Worm (Caenorhabditis elegans) whole organism, L1 larva: ENCODE data around the gene T10B5.8.

ENCODE experiments used
- C04F5.9 ChIP-seq: sonication (generic microtip); optimal IDR thresholded peaks from 2 replicates; lab custom pipeline; 2016; ENCODE audit warnings: missing genetic modification characterization, missing compliant biosample characterization
- C34B4.2 ChIP-seq: sonication (generic microtip); optimal IDR thresholded peaks from 2 replicates; lab custom pipeline; 2017; ENCODE audit warnings: mild to moderate bottlenecking, missing genetic modification characterization, missing compliant biosample characterization
- F16B12.6 ChIP-seq: fragments of 150-350 bp; optimal IDR thresholded peaks from 2 replicates; lab custom pipeline; 2014; ENCODE audit warnings: missing biosample characterization, missing genetic modification characterization
- aly-2 ChIP-seq: fragments of 150-350 bp; optimal IDR thresholded peaks from 2 replicates; lab custom pipeline; 2014; ENCODE audit warnings: missing biosample characterization, missing genetic modification characterization
- ama-1 ChIP-seq: fragments of 150-350 bp; optimal IDR thresholded peaks from 2 replicates; lab custom pipeline; 2014
- blmp-1 ChIP-seq: fragments of 150-350 bp; optimal IDR thresholded peaks from 2 replicates; lab custom pipeline; 2014; ENCODE audit warnings: missing biosample characterization, missing genetic modification characterization
- ceh-63 ChIP-seq: fragments of 200-800 bp; sonication (Bioruptor generic); optimal IDR thresholded peaks from 2 replicates; lab custom pipeline; 2018; ENCODE audit warnings: mild to moderate bottlenecking, missing genetic modification characterization, missing compliant biosample characterization
- ces-1 ChIP-seq: fragments of 150-350 bp; optimal IDR thresholded peaks from 2 replicates; lab custom pipeline; 2014; ENCODE audit warnings: missing biosample characterization, missing genetic modification reagents, missing genetic modification characterization
- dsc-1 ChIP-seq: sonication (generic microtip); optimal IDR thresholded peaks from 2 replicates; lab custom pipeline; 2016; ENCODE audit warnings: mild to moderate bottlenecking, missing genetic modification characterization, missing compliant biosample characterization
- efl-1 ChIP-seq, 4 experiments: fragments of 150-350 bp; optimal IDR thresholded peaks in 3 of 4; peaks in 1 of 4; 1 replicate in 1 of 4; 2 replicates in 3 of 4; lab custom pipeline; 2014; ENCODE audit warnings: missing biosample characterization in 2 of 4, missing genetic modification characterization in 2 of 4, missing genetic modification reagents in 2 of 4
- efl-3 ChIP-seq: fragments of 200-800 bp; sonication (Bioruptor generic); optimal IDR thresholded peaks from 2 replicates; lab custom pipeline; 2018; ENCODE audit warnings: mild to moderate bottlenecking, missing genetic modification characterization, missing compliant biosample characterization
- egl-13 ChIP-seq: sonication (generic microtip); optimal IDR thresholded peaks from 2 replicates; lab custom pipeline; 2016; ENCODE audit warnings: missing genotype, missing genetic modification reagents, missing genetic modification characterization, missing compliant biosample characterization
- elt-2 ChIP-seq: sonication (generic microtip); optimal IDR thresholded peaks from 2 replicates; lab custom pipeline; 2016; ENCODE audit warnings: missing genetic modification characterization, mild to moderate bottlenecking, inconsistent platforms, missing compliant biosample characterization, missing genetic modification reagents
- elt-3 ChIP-seq, 6 experiments: fragments of 150-350 bp in 1 of 6; sonication (generic microtip); optimal IDR thresholded peaks; 2 replicates each; lab custom pipeline; 2017 to 2018; ENCODE audit warnings: missing biosample characterization in 6 of 6, missing genetic modification characterization in 6 of 6, inconsistent platforms in 1 of 6
- fkh-4 ChIP-seq: sonication (generic microtip); optimal IDR thresholded peaks from 2 replicates; lab custom pipeline; 2016; ENCODE audit warnings: missing compliant biosample characterization, missing genetic modification characterization, borderline replicate concordance
- fkh-8 ChIP-seq: sonication (generic microtip); optimal IDR thresholded peaks from 2 replicates; lab custom pipeline; 2016; ENCODE audit warnings: mild to moderate bottlenecking, missing genetic modification characterization, missing compliant biosample characterization
- hlh-4 ChIP-seq: sonication (generic microtip); optimal IDR thresholded peaks from 2 replicates; lab custom pipeline; 2016; ENCODE audit warnings: mild to moderate bottlenecking, missing genetic modification characterization, missing compliant biosample characterization
- irx-1 ChIP-seq: sonication (generic microtip); optimal IDR thresholded peaks from 2 replicates; lab custom pipeline; 2016; ENCODE audit warnings: missing genetic modification characterization, missing compliant biosample characterization
- isw-1 ChIP-seq: fragments of 200-800 bp; sonication (Bioruptor generic); IDR thresholded peaks from 2 replicates; pipeline ENCODE4 v1.3.6; 2022; ENCODE audit warnings: missing genetic modification characterization, missing compliant biosample characterization
- jun-1 ChIP-seq: fragments of 150-350 bp; optimal IDR thresholded peaks from 2 replicates; lab custom pipeline; 2014; ENCODE audit warnings: missing biosample characterization, missing genetic modification reagents, missing genetic modification characterization
- lin-15B ChIP-seq: fragments of 150-350 bp; sonication (generic microtip); optimal IDR thresholded peaks from 3 replicates; lab custom pipeline; 2014; ENCODE audit warnings: missing biosample characterization, missing genetic modification characterization
- lin-35 ChIP-seq, 2 experiments: fragments of 150-350 bp; optimal IDR thresholded peaks; 2 replicates each; lab custom pipeline; 2014; ENCODE audit warnings: missing biosample characterization in 2 of 2, missing genetic modification characterization in 2 of 2, missing genetic modification reagents in 2 of 2
- lin-39 ChIP-seq: fragments of 150-350 bp; optimal IDR thresholded peaks from 2 replicates; lab custom pipeline; 2014; ENCODE audit warnings: missing biosample characterization, missing genetic modification reagents, missing genetic modification characterization
- mab-9 ChIP-seq: fragments of 200-800 bp; sonication (Bioruptor generic); IDR thresholded peaks from 2 replicates; pipeline ENCODE4 v1.3.6; 2022; ENCODE audit warnings: missing genetic modification reagents, missing genetic modification characterization, missing compliant biosample characterization
- mef-2 ChIP-seq: fragments of 150-350 bp; optimal IDR thresholded peaks from 2 replicates; lab custom pipeline; 2014; ENCODE audit warnings: missing biosample characterization, missing genetic modification characterization
- nhr-11 ChIP-seq: fragments of 150-350 bp; optimal IDR thresholded peaks from 2 replicates; lab custom pipeline; 2014; ENCODE audit warnings: missing biosample characterization, missing genetic modification characterization
- nhr-47 ChIP-seq: sonication (generic microtip); optimal IDR thresholded peaks from 2 replicates; lab custom pipeline; 2016; ENCODE audit warnings: mild to moderate bottlenecking, missing genetic modification characterization, moderate library complexity, missing compliant biosample characterization
- nhr-71 ChIP-seq: sonication (generic microtip); optimal IDR thresholded peaks from 2 replicates; lab custom pipeline; 2016; ENCODE audit warnings: mild to moderate bottlenecking, missing genetic modification characterization, moderate library complexity, missing compliant biosample characterization
- nhr-85 ChIP-seq: sonication (generic microtip); peaks from one replicate; lab custom pipeline; 2016; ENCODE audit warnings: missing genetic modification characterization, inconsistent platforms, missing compliant biosample characterization
- nhr-90 ChIP-seq: sonication (generic microtip); optimal IDR thresholded peaks from 2 replicates; lab custom pipeline; 2016; ENCODE audit warnings: mild to moderate bottlenecking, missing genetic modification characterization, missing compliant biosample characterization; ENCODE audit not compliant: poor library complexity
- pax-3 ChIP-seq: fragments of 200-800 bp; sonication (Bioruptor generic); optimal IDR thresholded peaks from 2 replicates; lab custom pipeline; 2018; ENCODE audit warnings: mild to moderate bottlenecking, missing genetic modification characterization, moderate library complexity, missing compliant biosample characterization
- pqm-1 ChIP-seq: sonication (generic microtip); optimal IDR thresholded peaks from 3 replicates; lab custom pipeline; 2017; ENCODE audit warnings: missing biosample characterization, missing genetic modification characterization
- rnt-1 ChIP-seq: sonication (generic microtip); optimal IDR thresholded peaks from 2 replicates; lab custom pipeline; 2016; ENCODE audit warnings: mild to moderate bottlenecking, missing genetic modification characterization, moderate library complexity, missing compliant biosample characterization
- snu-23 ChIP-seq: sonication (generic microtip); optimal IDR thresholded peaks from 2 replicates; lab custom pipeline; 2016; ENCODE audit warnings: missing genetic modification characterization, missing compliant biosample characterization
- sox-4 ChIP-seq: sonication (generic microtip); optimal IDR thresholded peaks from 2 replicates; lab custom pipeline; 2016; ENCODE audit warnings: missing genetic modification characterization, missing compliant biosample characterization
- swsn-7 ChIP-seq: sonication (generic microtip); optimal IDR thresholded peaks from 2 replicates; lab custom pipeline; 2016; ENCODE audit warnings: missing genetic modification characterization, missing compliant biosample characterization
- unc-130 ChIP-seq: fragments of 150-350 bp; optimal IDR thresholded peaks from 2 replicates; lab custom pipeline; 2017; ENCODE audit warnings: missing biosample characterization, missing genetic modification characterization, inconsistent platforms
- xbp-1 ChIP-seq: sonication (generic microtip); optimal IDR thresholded peaks from 2 replicates; lab custom pipeline; 2016; ENCODE audit warnings: missing genetic modification characterization, missing compliant biosample characterization
- zip-4 ChIP-seq: fragments of 200-800 bp; sonication (Bioruptor generic); optimal IDR thresholded peaks from 2 replicates; lab custom pipeline; 2018; ENCODE audit warnings: mild to moderate bottlenecking, missing genetic modification characterization, moderate library complexity, missing compliant biosample characterization
- ztf-11 ChIP-seq, 2 experiments: sonication (generic microtip); optimal IDR thresholded peaks; 2 replicates each; lab custom pipeline; 2016 to 2017; ENCODE audit warnings: missing genetic modification characterization in 2 of 2, missing biosample characterization in 1 of 2, missing compliant biosample characterization in 1 of 2
- ztf-4 ChIP-seq: fragments of 150-350 bp; optimal IDR thresholded peaks from 2 replicates; lab custom pipeline; 2014; ENCODE audit warnings: missing biosample characterization, missing genetic modification characterization

Gene T10B5.8

DNA sequence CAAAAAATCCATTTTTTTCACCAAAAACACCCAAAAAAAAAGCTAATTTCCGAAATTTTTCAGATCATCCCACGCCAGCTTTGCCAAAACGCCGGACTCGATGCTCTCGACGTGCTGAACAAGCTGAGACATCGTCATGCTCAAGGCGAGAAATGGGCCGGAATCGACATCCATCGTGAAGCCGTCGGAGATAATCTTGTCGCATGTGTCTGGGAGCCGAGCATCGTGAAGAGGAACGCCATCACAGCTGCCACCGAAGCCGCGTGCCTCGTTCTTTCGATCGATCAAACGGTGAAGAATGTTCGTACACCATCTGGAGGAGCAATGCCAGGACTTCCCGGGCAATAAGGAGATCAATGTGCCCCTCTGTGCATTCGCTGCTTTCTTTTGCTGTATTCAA, 33.0 kb downstream of the T10B5.8 start:
- TF ChIP-seq lin-39 (tag; lab: Kevin White, UChicago): no peak
- no peak for TF ChIP-seq zip-4 (GFP tag; lab: Kevin White, UChicago)
- no peak for TF ChIP-seq fkh-4 (tag; lab: Kevin White, UChicago)
- TF ChIP-seq elt-3 (tag; optimal IDR thresholded peaks at IDR 0.05; lab: Kevin White, UChicago): no peak
- TF ChIP-seq C04F5.9 (tag; lab: Kevin White, UChicago): no peak
- no peak for TF ChIP-seq ceh-63 (GFP tag; lab: Kevin White, UChicago)
- no peak for TF ChIP-seq efl-1 (optimal IDR thresholded peaks at IDR 0.05; lab: Kevin White, UChicago)
- no peak for TF ChIP-seq efl-1 (GFP tag; optimal IDR thresholded peaks at IDR 0.05 in 1 of 2; lab: Kevin White, UChicago)
- TF ChIP-seq nhr-71 (tag; lab: Kevin White, UChicago): no peak
- no peak for TF ChIP-seq nhr-11
- TF ChIP-seq fkh-8 (tag; lab: Kevin White, UChicago): no peak
- TF ChIP-seq pqm-1 (tag; lab: Kevin White, UChicago): no peak
- TF ChIP-seq blmp-1 (tag; lab: Kevin White, UChicago): no peak

DNA sequence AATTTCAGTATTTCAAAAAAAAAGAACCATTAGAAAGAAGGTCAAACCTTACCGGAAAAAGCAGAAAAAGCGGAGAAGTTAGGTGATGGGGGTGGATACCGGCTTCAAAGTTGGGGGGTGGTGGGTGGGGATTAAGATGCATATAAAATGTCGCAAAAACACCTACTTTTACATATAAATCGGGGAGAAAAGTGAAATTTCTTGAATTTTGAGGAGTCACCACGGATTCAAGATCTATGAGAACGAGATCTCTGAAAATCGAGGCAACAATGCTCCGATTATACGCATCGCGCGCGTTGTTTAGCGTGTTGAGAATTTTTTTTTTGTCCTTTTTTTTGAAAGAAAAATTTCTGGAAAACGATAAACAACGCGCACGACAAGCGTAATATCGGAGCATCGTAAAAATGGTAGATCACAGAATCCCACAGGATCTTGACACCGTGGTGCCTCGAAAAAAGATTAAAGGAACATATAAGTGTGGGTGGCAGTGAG, 33.7 kb downstream of the T10B5.8 start:
- TF ChIP-seq ama-1 (lab: Kevin White, UChicago) (peak; percentile 46), jun-1 (no peak), irx-1 (peak; percentile 27), elt-2 (tag; lab: Kevin White, UChicago) (peak; percentile 16), dsc-1 (peak; percentile 34), sox-4 (tag; lab: Kevin White, UChicago) (no peak), ztf-11 (tag; optimal IDR thresholded peaks at IDR 0.05; lab: Kevin White, UChicago) (peak in 1 of 2 experiments; percentile 11), pax-3 (tag; lab: Kevin White, UChicago) (peak; percentile 59), egl-13 (tag; lab: Kevin White, UChicago) (no peak), ces-1 (GFP tag; lab: Kevin White, UChicago) (no peak), rnt-1 (peak; percentile 32), nhr-47 (tag; lab: Kevin White, UChicago) (peak; percentile 48), efl-1 (optimal IDR thresholded peaks at IDR 0.05; lab: Kevin White, UChicago) (peak; percentile 27 to 35), efl-1 (GFP tag; optimal IDR thresholded peaks at IDR 0.05 in 1 of 2; lab: Kevin White, UChicago) (peak in 1 of 2 experiments; percentile 22), lin-35 (GFP tag; optimal IDR thresholded peaks at IDR 0.05; lab: Kevin White, UChicago) (peak in 1 of 2 experiments; percentile 28), C34B4.2 (tag; lab: Kevin White, UChicago) (no peak), ztf-4 (peak; percentile 65), nhr-90 (tag; lab: Kevin White, UChicago) (peak; percentile 17), aly-2 (tag; lab: Kevin White, UChicago) (peak; percentile 84), mef-2 (tag; lab: Kevin White, UChicago) (no peak), nhr-71 (tag; lab: Kevin White, UChicago) (peak; percentile 37), lin-15B (tag; lab: Kevin White, UChicago) (no peak), nhr-85 (tag; lab: Kevin White, UChicago) (peak; percentile 71)

DNA sequence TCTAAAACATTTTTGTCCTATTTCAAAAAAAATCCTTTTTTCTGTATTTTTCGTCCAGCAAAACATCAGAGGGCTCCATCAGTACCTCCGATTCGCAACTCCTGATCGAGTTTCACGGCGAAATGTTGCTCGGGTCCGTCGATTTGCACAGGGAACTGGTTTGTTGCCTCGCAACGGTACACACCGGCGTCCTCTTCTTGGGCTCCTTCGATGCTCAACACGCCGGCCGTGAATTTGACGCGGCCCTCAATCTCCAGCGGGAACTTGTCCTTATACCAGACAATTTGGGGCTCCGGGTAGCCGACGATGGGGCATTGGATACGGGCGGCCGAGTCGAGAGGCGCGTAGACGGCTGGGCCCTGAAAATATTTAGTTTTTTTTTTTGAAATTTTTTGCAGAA, 36.2 kb downstream of the T10B5.8 start:
- TF ChIP-seq unc-130 (no peak), mef-2 (tag; lab: Kevin White, UChicago) (no peak), lin-15B (tag; lab: Kevin White, UChicago) (no peak), swsn-7 (tag; lab: Kevin White, UChicago) (no peak), elt-2 (tag; lab: Kevin White, UChicago) (no peak), hlh-4 (tag; lab: Kevin White, UChicago) (no peak), mab-9 (no peak), F16B12.6 (no peak), isw-1 (no peak), rnt-1 (no peak), snu-23 (GFP tag; lab: Kevin White, UChicago) (no peak), efl-3 (GFP tag; lab: Kevin White, UChicago) (no peak), elt-3 (tag; optimal IDR thresholded peaks at IDR 0.05; lab: Kevin White, UChicago) (no peak), ztf-11 (tag; optimal IDR thresholded peaks at IDR 0.05; lab: Kevin White, UChicago) (no peak), xbp-1 (no peak)
